Worm (Caenorhabditis elegans): Measurements from ENCODE around the gene Y116A8C.465.

DNA sequence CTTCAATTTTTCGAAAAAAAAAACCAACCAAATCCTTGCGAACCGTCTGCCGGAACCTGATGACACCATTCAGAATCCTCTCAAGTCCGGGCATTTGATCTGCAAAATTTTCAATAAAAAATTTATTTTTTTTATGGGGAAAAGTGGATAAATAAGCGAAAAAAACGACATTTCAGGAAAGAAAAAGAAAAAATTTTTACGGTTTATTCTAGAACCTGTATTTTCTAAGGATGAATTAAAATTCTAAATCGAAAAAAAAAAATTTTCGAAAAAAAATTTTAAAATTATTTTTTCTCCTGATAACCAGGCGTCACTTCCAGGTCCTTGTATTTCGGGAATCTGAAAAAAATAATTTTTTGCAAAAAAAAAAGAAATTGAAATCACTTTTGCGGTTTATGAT, 35.1 kb downstream of the Y116A8C.465 start, which contains the start of gene bca-2:
- TF ChIP-seq nhr-80 (tag; optimal IDR thresholded peaks at IDR 0.05) (no peak), B0261.1 (tag; optimal IDR thresholded peaks at IDR 0.05) (no peak), Y79H2A.3 (GFP tag; conservative IDR thresholded peaks at IDR 0.05) (no peak)
